Worm (Caenorhabditis elegans) whole organism, midembryonic: ENCODE measurements around the gene F43G6.16.

ENCODE experiments used
- T22C8.4 ChIP-seq: fragments of 200-800 bp; sonication (Bioruptor generic); IDR thresholded peaks from 2 replicates; pipeline ENCODE4 v1.3.6; 2022; ENCODE audit warnings: missing genetic modification characterization, missing compliant biosample characterization
- klf-2 ChIP-seq: fragments of 200-800 bp; sonication (Bioruptor generic); conservative IDR thresholded peaks from 2 replicates; pipeline ENCODE4 v1.3.6; 2022; ENCODE audit warnings: missing genetic modification reagents, missing genetic modification characterization, missing compliant biosample characterization
- med-1 ChIP-seq: sonication (generic microtip); optimal IDR thresholded peaks from 2 replicates; lab custom pipeline; 2017; ENCODE audit warnings: missing genetic modification characterization, mild to moderate bottlenecking, missing compliant biosample characterization, antibody characterized with exemption, missing genetic modification reagents; ENCODE audit not compliant: insufficient read depth
- ref-1 ChIP-seq: fragments of 200-800 bp; sonication (Bioruptor generic); conservative IDR thresholded peaks from 2 replicates; pipeline ENCODE4 v1.3.6; 2022; ENCODE audit warnings: missing genetic modification reagents, missing genetic modification characterization, missing compliant biosample characterization
- tab-1 ChIP-seq: fragments of 200-800 bp; sonication (Bioruptor generic); IDR thresholded peaks from 2 replicates; pipeline ENCODE4 v1.3.6; 2022; ENCODE audit warnings: missing genetic modification characterization, missing compliant biosample characterization
- ztf-29 ChIP-seq: fragments of 200-800 bp; sonication (Bioruptor generic); IDR thresholded peaks from 2 replicates; pipeline ENCODE4 v1.3.6; 2022; ENCODE audit warnings: missing genetic modification reagents, missing genetic modification characterization, missing compliant biosample characterization

DNA sequence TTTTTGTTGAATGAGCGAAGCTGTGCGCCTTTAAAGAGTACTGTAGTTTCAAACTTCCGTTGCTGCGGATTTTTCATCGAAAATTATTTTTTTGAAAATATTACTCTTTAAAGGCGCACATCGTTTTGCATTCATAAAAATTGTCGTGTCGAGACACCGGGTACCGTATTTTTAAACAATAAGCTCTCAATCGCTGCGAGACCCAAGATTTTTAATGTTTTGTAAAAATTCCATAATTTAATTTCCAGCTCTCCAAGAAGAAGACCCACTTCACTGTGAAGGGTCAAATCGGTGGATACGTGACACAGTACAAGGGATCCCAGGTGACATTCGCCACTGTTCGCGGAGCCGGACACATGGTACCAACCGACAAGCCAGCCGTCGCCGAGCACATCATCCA is 40.1 kb downstream of the F43G6.16 start:
- TF ChIP-seq ref-1 (GFP tag; lab: Robert Waterston, UW) (no peak), tab-1 (no peak), T22C8.4 (GFP tag; lab: Robert Waterston, UW) (no peak), klf-2 (GFP tag; lab: Robert Waterston, UW) (no peak), med-1 (GFP tag; lab: Kevin White, UChicago) (no peak), ztf-29 (GFP tag; lab: Robert Waterston, UW) (no peak)
